Fruit fly (Drosophila melanogaster) whole organism, embryonic: Measurements from ENCODE around the gene Bub1.
A peak's percentile ranks its signal among the peaks of the same experiment; 100 is the strongest.

ENCODE experiments used
- ATbp ChIP-seq: fragments of 200-800 bp; sonication (Bioruptor generic); optimal IDR thresholded peaks from 2 replicates; lab custom pipeline; 2017; ENCODE audit warnings: missing biosample characterization, mild to moderate bottlenecking, missing genetic modification characterization, missing genetic modification reagents
- Antp ChIP-seq: fragments of 200-800 bp; sonication (Bioruptor generic); optimal IDR thresholded peaks from 3 replicates; lab custom pipeline; 2016; ENCODE audit warnings: missing biosample characterization, missing genetic modification characterization
- Atf3 ChIP-seq: fragments of 200-800 bp; sonication (Bioruptor generic); optimal IDR thresholded peaks from 3 replicates; lab custom pipeline; 2016; ENCODE audit warnings: missing biosample characterization, missing genetic modification characterization
- Bteb2 ChIP-seq: fragments of 200-800 bp; sonication (Bioruptor generic); optimal IDR thresholded peaks from 2 replicates; lab custom pipeline; 2016; ENCODE audit warnings: missing biosample characterization, missing genetic modification characterization
- CG10267 ChIP-seq: fragments of 200-800 bp; sonication (Bioruptor generic); optimal IDR thresholded peaks from 2 replicates; lab custom pipeline; 2018; ENCODE audit warnings: missing biosample characterization, mild to moderate bottlenecking, missing genetic modification characterization, moderate library complexity
- CG10431 ChIP-seq: fragments of 200-800 bp; sonication (Bioruptor generic); optimal IDR thresholded peaks from 3 replicates; lab custom pipeline; 2018; ENCODE audit warnings: missing biosample characterization, mild to moderate bottlenecking, missing genetic modification characterization
- CG10543 ChIP-seq: fragments of 200-800 bp; sonication (Bioruptor generic); optimal IDR thresholded peaks from 3 replicates; lab custom pipeline; 2017; ENCODE audit warnings: missing biosample characterization, mild to moderate bottlenecking, missing genetic modification characterization, moderate library complexity
- CG11560 ChIP-seq: fragments of 200-800 bp; sonication (Bioruptor generic); IDR thresholded peaks from 3 replicates; pipeline ENCODE4 v1.3.6; 2022; ENCODE audit warnings: missing biosample characterization, missing genetic modification characterization
- CG12104 ChIP-seq: fragments of 200-800 bp; sonication (Bioruptor generic); optimal IDR thresholded peaks from 3 replicates; lab custom pipeline; 2016; ENCODE audit warnings: missing biosample characterization, missing genetic modification characterization
- CG12299 ChIP-seq: fragments of 200-800 bp; sonication (Bioruptor generic); optimal IDR thresholded peaks from 2 replicates; lab custom pipeline; 2018; ENCODE audit warnings: missing biosample characterization, mild to moderate bottlenecking, missing genetic modification characterization
- CG13775 ChIP-seq: fragments of 200-800 bp; sonication (Bioruptor generic); optimal IDR thresholded peaks from 3 replicates; lab custom pipeline; 2017; ENCODE audit warnings: missing biosample characterization, mild to moderate bottlenecking, missing genetic modification characterization
- CG17802 ChIP-seq: fragments of 200-800 bp; sonication (Bioruptor generic); optimal IDR thresholded peaks from 2 replicates; lab custom pipeline; 2018; ENCODE audit warnings: missing biosample characterization, mild to moderate bottlenecking, missing genetic modification characterization, moderate library complexity
- CG30020 ChIP-seq: fragments of 200-800 bp; optimal IDR thresholded peaks from 2 replicates; lab custom pipeline; 2019; ENCODE audit warnings: missing biosample characterization, mild to moderate bottlenecking, missing genetic modification characterization, moderate library complexity
- CG30431 ChIP-seq: fragments of 200-800 bp; sonication (Bioruptor generic); optimal IDR thresholded peaks from 2 replicates; lab custom pipeline; 2017; ENCODE audit warnings: missing biosample characterization, missing genetic modification characterization
- CG31365 ChIP-seq: fragments of 200-800 bp; sonication (Bioruptor generic); optimal IDR thresholded peaks from 2 replicates; lab custom pipeline; 2018; ENCODE audit warnings: missing biosample characterization, mild to moderate bottlenecking, missing genetic modification characterization
- CG4328 ChIP-seq: fragments of 200-800 bp; sonication (Bioruptor generic); optimal IDR thresholded peaks from 3 replicates; lab custom pipeline; 2017; ENCODE audit warnings: missing biosample characterization, missing genetic modification reagents, missing genetic modification characterization
- CG5180 ChIP-seq: fragments of 200-800 bp; sonication (Bioruptor generic); optimal IDR thresholded peaks from 3 replicates; lab custom pipeline; 2017; ENCODE audit warnings: missing biosample characterization, missing genetic modification characterization, mild to moderate bottlenecking, moderate library complexity, missing genetic modification reagents
- CG5245 ChIP-seq: fragments of 200-800 bp; sonication (Bioruptor generic); optimal IDR thresholded peaks from 3 replicates; lab custom pipeline; 2016; ENCODE audit warnings: missing biosample characterization, missing genetic modification characterization
- CG6683 ChIP-seq: fragments of 200-800 bp; sonication (Bioruptor generic); optimal IDR thresholded peaks from 2 replicates; lab custom pipeline; 2017; ENCODE audit warnings: missing biosample characterization, mild to moderate bottlenecking, missing genetic modification characterization, missing genetic modification reagents
- CG7556 ChIP-seq: fragments of 200-800 bp; sonication (Bioruptor generic); optimal IDR thresholded peaks from 2 replicates; lab custom pipeline; 2017; ENCODE audit warnings: missing biosample characterization, mild to moderate bottlenecking, missing genetic modification characterization
- CG8388 ChIP-seq: fragments of 200-800 bp; sonication (Bioruptor generic); optimal IDR thresholded peaks from 2 replicates; lab custom pipeline; 2019; ENCODE audit warnings: missing biosample characterization, mild to moderate bottlenecking, missing genetic modification characterization, moderate library complexity
- CG9609 ChIP-seq: fragments of 200-800 bp; sonication (Bioruptor generic); optimal IDR thresholded peaks from 3 replicates; lab custom pipeline; 2016; ENCODE audit warnings: missing biosample characterization, missing genetic modification characterization
- CkIIα-i1 ChIP-seq: fragments of 200-800 bp; sonication (Bioruptor generic); IDR thresholded peaks from 2 replicates; pipeline ENCODE4 v1.3.6; 2022; ENCODE audit warnings: missing biosample characterization, missing genetic modification characterization
- CoRest ChIP-seq: fragments of 200-800 bp; sonication (Bioruptor generic); optimal IDR thresholded peaks from 3 replicates; lab custom pipeline; 2018; ENCODE audit warnings: missing biosample characterization, mild to moderate bottlenecking, missing genetic modification characterization, moderate library complexity
- Dip2 ChIP-seq: fragments of 200-800 bp; sonication (Bioruptor generic); IDR thresholded peaks from 2 replicates; pipeline ENCODE4 v1.3.6; 2022; ENCODE audit warnings: missing biosample characterization, missing genetic modification characterization
- Eip74EF ChIP-seq, 2 experiments: fragments of 200-800 bp in 1 of 2; fragments of >200 bp in 1 of 2; sonication (Bioruptor generic) in 1 of 2; optimal IDR thresholded peaks; 2 replicates each; lab custom pipeline; 2017 to 2019; ENCODE audit warnings: missing biosample characterization in 2 of 2, missing genetic modification characterization in 2 of 2, mild to moderate bottlenecking in 1 of 2, moderate library complexity in 1 of 2
- HLH54F ChIP-seq: fragments of 200-800 bp; sonication (Bioruptor generic); optimal IDR thresholded peaks from 3 replicates; lab custom pipeline; 2016; ENCODE audit warnings: missing biosample characterization, missing genetic modification characterization
- NC2α ChIP-seq: fragments of 200-800 bp; sonication (Bioruptor generic); optimal IDR thresholded peaks from 2 replicates; lab custom pipeline; 2016; ENCODE audit warnings: missing biosample characterization, missing genetic modification characterization
- NFAT ChIP-seq: fragments of 200-800 bp; sonication (Bioruptor generic); IDR thresholded peaks from 2 replicates; pipeline ENCODE4 v1.3.6; 2022; ENCODE audit warnings: missing biosample characterization, missing genetic modification characterization
- Ravus ChIP-seq: fragments of 200-800 bp; sonication (Bioruptor generic); IDR thresholded peaks from 2 replicates; pipeline ENCODE4 v1.3.6; 2022; ENCODE audit warnings: missing biosample characterization, missing genetic modification characterization
- ash1 ChIP-seq: fragments of 200-800 bp; sonication (Bioruptor generic); optimal IDR thresholded peaks from 2 replicates; lab custom pipeline; 2018; ENCODE audit warnings: missing biosample characterization, mild to moderate bottlenecking, missing genetic modification characterization
- cg ChIP-seq: fragments of 200-800 bp; sonication (Bioruptor generic); optimal IDR thresholded peaks from 3 replicates; lab custom pipeline; 2019; ENCODE audit warnings: missing biosample characterization, mild to moderate bottlenecking, missing genetic modification characterization, moderate library complexity
- dan ChIP-seq: fragments of 200-800 bp; sonication (Bioruptor generic); IDR thresholded peaks from 2 replicates; pipeline ENCODE4 v1.3.6; 2022; ENCODE audit warnings: missing biosample characterization, missing genetic modification characterization
- danr ChIP-seq: fragments of 200-800 bp; sonication (Bioruptor generic); IDR thresholded peaks from 2 replicates; pipeline ENCODE4 v1.3.6; 2022; ENCODE audit warnings: missing biosample characterization, missing genetic modification characterization
- fu2 ChIP-seq: fragments of 200-800 bp; sonication (Bioruptor generic); optimal IDR thresholded peaks from 2 replicates; lab custom pipeline; 2016; ENCODE audit warnings: missing biosample characterization, missing genetic modification characterization
- h ChIP-seq: fragments of >200 bp; optimal IDR thresholded peaks from 2 replicates; lab custom pipeline; 2017
- inv ChIP-seq: fragments of 200-800 bp; sonication (Bioruptor generic); IDR thresholded peaks from 2 replicates; pipeline ENCODE4 v1.3.6; 2022; ENCODE audit warnings: missing biosample characterization, missing genetic modification characterization; ENCODE audit not compliant: partially characterized antibody
- jing ChIP-seq: fragments of 200-800 bp; sonication (Bioruptor generic); optimal IDR thresholded peaks from 2 replicates; lab custom pipeline; 2018; ENCODE audit warnings: missing biosample characterization, mild to moderate bottlenecking, missing genetic modification characterization
- ken ChIP-seq: fragments of 200-800 bp; sonication (Bioruptor generic); IDR thresholded peaks from 3 replicates; pipeline ENCODE4 v1.3.6; 2022; ENCODE audit warnings: missing biosample characterization, missing genetic modification characterization
- kni ChIP-seq: fragments of 200-800 bp; sonication (Bioruptor generic); optimal IDR thresholded peaks from 3 replicates; lab custom pipeline; 2017; ENCODE audit warnings: mild to moderate bottlenecking, missing biosample characterization, missing genetic modification reagents, missing genetic modification characterization
- lbe ChIP-seq: fragments of 200-800 bp; sonication (Bioruptor generic); optimal IDR thresholded peaks from 2 replicates; lab custom pipeline; 2016; ENCODE audit warnings: missing biosample characterization, mild to moderate bottlenecking, missing genetic modification characterization
- lilli ChIP-seq: fragments of 200-800 bp; sonication (Bioruptor generic); optimal IDR thresholded peaks from 3 replicates; lab custom pipeline; 2016; ENCODE audit warnings: missing biosample characterization, missing genetic modification characterization
- nerfin-1 ChIP-seq: fragments of 200-800 bp; sonication (Bioruptor generic); optimal IDR thresholded peaks from 3 replicates; lab custom pipeline; 2019; ENCODE audit warnings: missing biosample characterization, mild to moderate bottlenecking, missing genetic modification characterization, moderate library complexity
- pb ChIP-seq: fragments of 200-800 bp; sonication (Bioruptor generic); optimal IDR thresholded peaks from 3 replicates; lab custom pipeline; 2016; ENCODE audit warnings: missing biosample characterization, missing genetic modification characterization
- pum ChIP-seq: fragments of 200-800 bp; sonication (Bioruptor generic); optimal IDR thresholded peaks from 2 replicates; lab custom pipeline; 2016; ENCODE audit warnings: missing biosample characterization, missing genetic modification characterization
- sc ChIP-seq, 3 experiments: fragments of >200 bp in 2 of 3; fragments of 200-800 bp in 1 of 3; sonication (Bioruptor generic) in 1 of 3; optimal IDR thresholded peaks; 2 replicates in 2 of 3; 3 replicates in 1 of 3; lab custom pipeline; 2017; ENCODE audit warnings: mild to moderate bottlenecking in 1 of 3, missing biosample characterization in 1 of 3, missing genetic modification characterization in 1 of 3, missing genetic modification reagents in 1 of 3
- sens ChIP-seq: fragments of 200-800 bp; sonication (Bioruptor generic); peaks from one replicate; lab custom pipeline; 2016; ENCODE audit warnings: missing biosample characterization, missing genetic modification characterization
- twi ChIP-seq: fragments of 200-800 bp; optimal IDR thresholded peaks from 2 replicates; lab custom pipeline; 2019; ENCODE audit warnings: missing biosample characterization, mild to moderate bottlenecking, missing genetic modification characterization, moderate library complexity
- wek ChIP-seq: fragments of 200-800 bp; sonication (Bioruptor generic); optimal IDR thresholded peaks from 3 replicates; lab custom pipeline; 2018; ENCODE audit warnings: missing biosample characterization, mild to moderate bottlenecking, missing genetic modification characterization, moderate library complexity

Gene Bub1

DNA sequence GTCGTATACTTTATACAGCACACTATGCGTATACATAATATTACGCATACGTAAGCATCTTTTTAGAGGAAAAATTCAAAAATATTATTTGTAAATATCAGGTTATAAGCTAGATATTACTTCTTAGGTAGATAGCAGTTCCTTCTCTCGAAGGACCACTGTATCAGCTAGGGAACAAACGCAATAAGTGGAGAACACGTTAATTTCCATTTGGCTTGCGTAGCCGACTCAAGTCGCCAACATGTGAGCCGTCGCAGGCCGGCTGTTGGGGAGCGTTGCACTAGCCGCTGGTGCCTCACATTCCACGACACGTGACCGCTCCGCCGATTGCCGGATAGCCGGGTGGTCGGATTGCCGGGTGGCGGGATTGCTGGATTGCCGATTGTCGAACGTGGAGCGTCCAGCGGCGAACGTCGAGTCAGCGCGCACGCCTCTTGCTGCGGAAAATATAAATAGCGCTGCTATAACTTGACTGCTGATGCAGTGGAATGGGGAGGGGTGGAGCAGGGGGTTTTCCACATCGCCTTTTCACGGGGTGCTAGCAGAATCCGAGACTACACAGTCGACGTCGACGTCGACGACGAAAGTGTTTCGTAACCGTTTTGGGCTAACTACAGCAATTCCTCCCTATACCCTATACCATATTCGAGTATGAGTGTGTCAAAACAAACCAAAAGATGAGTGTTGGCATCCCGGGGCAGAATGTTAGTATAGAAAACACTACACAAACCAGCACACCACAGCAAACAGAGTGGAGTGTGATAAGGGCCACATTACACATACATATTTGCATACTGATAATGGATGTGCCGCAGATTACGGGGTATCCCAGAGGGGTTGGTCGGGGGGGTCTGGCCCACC, 24.6 kb downstream of the Bub1 start (continued):
- TF ChIP-seq CG11560 (tag; lab: Robert Waterston, UW) = no peak
- peak; percentile 22 for TF ChIP-seq wek (GFP tag; lab: Kevin White, UChicago)
- TF ChIP-seq CG10543 (GFP tag; lab: Kevin White, UChicago) = peak; percentile 47
- no peak for TF ChIP-seq inv (GFP tag; lab: Robert Waterston, UW)
- no peak for TF ChIP-seq ken (GFP tag; lab: Robert Waterston, UW)
- TF ChIP-seq CG12299 (tag; lab: Kevin White, UChicago) = no peak
- peak; percentile 84 for TF ChIP-seq sens (GFP tag; lab: Kevin White, UChicago)
- no peak for TF ChIP-seq CG4328 (GFP tag; lab: Kevin White, UChicago)
- no peak for TF ChIP-seq CG31365
- no peak for TF ChIP-seq ash1 (GFP tag; lab: Kevin White, UChicago)
- TF ChIP-seq CG10431 (GFP tag; lab: Kevin White, UChicago) = no peak
- no peak for TF ChIP-seq CG12104 (GFP tag; lab: Kevin White, UChicago)
- no peak for TF ChIP-seq lilli (GFP tag; lab: Kevin White, UChicago)
- TF ChIP-seq Ravus (GFP tag; lab: Robert Waterston, UW) = no peak
- no peak for TF ChIP-seq cg
- TF ChIP-seq kni (GFP tag; lab: Kevin White, UChicago) = no peak
- TF ChIP-seq Dip2 (GFP tag; lab: Robert Waterston, UW) = no peak
- no peak for TF ChIP-seq CG30020 (tag; lab: Kevin White, UChicago)
- peak; percentile 18 for TF ChIP-seq Antp (GFP tag; lab: Kevin White, UChicago)
- no peak for TF ChIP-seq dan
- no peak for TF ChIP-seq CG7556 (GFP tag; lab: Kevin White, UChicago)
- no peak for TF ChIP-seq CG10267 (tag; lab: Kevin White, UChicago)
- TF ChIP-seq ATbp (GFP tag; lab: Kevin White, UChicago) = peak; percentile 12
- no peak for TF ChIP-seq jing
- no peak for TF ChIP-seq h (lab: Kevin White, UChicago)
- TF ChIP-seq CG6683 (GFP tag; lab: Kevin White, UChicago) = no peak
- TF ChIP-seq nerfin-1 (tag; lab: Kevin White, UChicago) = peak; percentile 14
- TF ChIP-seq CkIIα-i1 (GFP tag; lab: Robert Waterston, UW) = no peak
- no peak for TF ChIP-seq pb (GFP tag; lab: Kevin White, UChicago)
- no peak for TF ChIP-seq NFAT (GFP tag; lab: Robert Waterston, UW)
- TF ChIP-seq Atf3 (GFP tag; lab: Kevin White, UChicago) = no peak
- TF ChIP-seq HLH54F (GFP tag; lab: Kevin White, UChicago) = no peak
- peak; percentile 26 for TF ChIP-seq CG17802 (tag; lab: Kevin White, UChicago)
- TF ChIP-seq CG5180 (GFP tag; lab: Kevin White, UChicago) = peak; percentile 93
- TF ChIP-seq CG8388 (GFP tag; lab: Kevin White, UChicago) = no peak
- TF ChIP-seq CG30431 = no peak
- TF ChIP-seq danr (GFP tag; lab: Robert Waterston, UW) = no peak
- TF ChIP-seq twi (tag; lab: Kevin White, UChicago) = no peak
- no peak for TF ChIP-seq Eip74EF (GFP tag; optimal IDR thresholded peaks at IDR 0.05; lab: Kevin White, UChicago)
- TF ChIP-seq Bteb2 (GFP tag; lab: Kevin White, UChicago) = no peak
- TF ChIP-seq CG9609 (GFP tag; lab: Kevin White, UChicago) = no peak
- TF ChIP-seq sc (optimal IDR thresholded peaks at IDR 0.05; lab: Kevin White, UChicago) = no peak
- no peak for TF ChIP-seq sc (GFP tag; optimal IDR thresholded peaks at IDR 0.05; lab: Kevin White, UChicago)
- no peak for TF ChIP-seq CG13775 (GFP tag; lab: Kevin White, UChicago)
- TF ChIP-seq fu2 (GFP tag; lab: Kevin White, UChicago) = no peak
- TF ChIP-seq CG5245 (GFP tag; lab: Kevin White, UChicago) = no peak
- no peak for TF ChIP-seq pum
- TF ChIP-seq CoRest = no peak
- TF ChIP-seq lbe (GFP tag; lab: Kevin White, UChicago) = no peak
- no peak for TF ChIP-seq NC2α
